Worm (Caenorhabditis elegans) whole organism, L4 larva: ENCODE measurements around the gene Y57G11C.28.
"Not testable (repeated sequence)": the region's sequence is repeated elsewhere in the genome, so short reads cannot be mapped to it uniquely, and the experiment has no call there.

ENCODE experiments used
- R02D3.7 ChIP-seq: fragments of 150-350 bp; sonication (generic microtip); optimal IDR thresholded peaks from 3 replicates; lab custom pipeline; 2014; ENCODE audit warnings: missing biosample characterization, missing genetic modification characterization
- T26A8.4 ChIP-seq: fragments of 200-800 bp; sonication (Bioruptor generic); IDR thresholded peaks from 2 replicates; pipeline ENCODE4 v1.3.6; 2022; ENCODE audit warnings: missing genetic modification characterization, missing compliant biosample characterization
- ama-1 ChIP-seq: fragments of 150-350 bp; optimal IDR thresholded peaks from 2 replicates; lab custom pipeline; 2014; ENCODE audit warnings: inconsistent platforms, mixed read lengths
- arid-1 ChIP-seq: fragments of 200-800 bp; sonication (Bioruptor generic); conservative IDR thresholded peaks from 2 replicates; pipeline ENCODE4 v1.3.6; 2022; ENCODE audit warnings: missing genetic modification reagents, missing genetic modification characterization, missing compliant biosample characterization
- attf-4 ChIP-seq: sonication (generic microtip); optimal IDR thresholded peaks from 3 replicates; lab custom pipeline; 2017; ENCODE audit warnings: missing biosample characterization, missing genetic modification characterization
- ceh-20 ChIP-seq: fragments of 200-800 bp; sonication (Bioruptor generic); IDR thresholded peaks from 2 replicates; pipeline ENCODE4 v1.3.6; 2022; ENCODE audit warnings: missing genetic modification reagents, missing genetic modification characterization, missing compliant biosample characterization
- cey-2 ChIP-seq: sonication (generic microtip); optimal IDR thresholded peaks from 3 replicates; lab custom pipeline; 2017; ENCODE audit warnings: missing genetic modification characterization, mild to moderate bottlenecking, missing compliant biosample characterization, antibody characterized with exemption, borderline replicate concordance; ENCODE audit not compliant: insufficient read depth
- daf-19 ChIP-seq: fragments of 200-800 bp; sonication (Bioruptor generic); conservative IDR thresholded peaks from 2 replicates; pipeline ENCODE4 v1.3.6; 2022; ENCODE audit warnings: missing genetic modification characterization, missing compliant biosample characterization
- dpl-1 ChIP-seq: fragments of 150-350 bp; optimal IDR thresholded peaks from 2 replicates; lab custom pipeline; 2014; ENCODE audit warnings: missing biosample characterization, missing genetic modification reagents, missing genetic modification characterization
- egl-27 ChIP-seq: sonication (generic microtip); optimal IDR thresholded peaks from 3 replicates; lab custom pipeline; 2017; ENCODE audit warnings: missing biosample characterization, missing genetic modification reagents, missing genetic modification characterization
- egl-43 ChIP-seq: fragments of 200-800 bp; sonication (Bioruptor generic); IDR thresholded peaks from 2 replicates; pipeline ENCODE4 v1.3.6; 2022; ENCODE audit warnings: missing genetic modification reagents, missing genetic modification characterization, missing compliant biosample characterization
- gei-8 ChIP-seq: fragments of 200-800 bp; sonication (Bioruptor generic); optimal IDR thresholded peaks from 2 replicates; lab custom pipeline; 2018; ENCODE audit warnings: mild to moderate bottlenecking, missing genetic modification characterization, missing compliant biosample characterization
- jun-1 ChIP-seq: fragments of 150-350 bp; optimal IDR thresholded peaks from 2 replicates; lab custom pipeline; 2014; ENCODE audit warnings: missing biosample characterization, missing genetic modification reagents, missing genetic modification characterization
- lim-7 ChIP-seq: fragments of 200-800 bp; sonication (Bioruptor generic); IDR thresholded peaks from 2 replicates; pipeline ENCODE4 v1.3.6; 2022; ENCODE audit warnings: missing genetic modification characterization, missing compliant biosample characterization
- lin-38 ChIP-seq: fragments of 200-800 bp; sonication (Bioruptor generic); IDR thresholded peaks from 2 replicates; pipeline ENCODE4 v1.3.6; 2022; ENCODE audit warnings: missing genetic modification reagents, missing genetic modification characterization, missing compliant biosample characterization
- lin-39 ChIP-seq: fragments of 150-350 bp; optimal IDR thresholded peaks from 2 replicates; lab custom pipeline; 2014; ENCODE audit warnings: missing biosample characterization, missing genetic modification reagents, missing genetic modification characterization
- lir-3 ChIP-seq: sonication (generic microtip); optimal IDR thresholded peaks from 2 replicates; lab custom pipeline; 2016; ENCODE audit warnings: mild to moderate bottlenecking, missing genetic modification characterization, missing compliant biosample characterization
- madf-5 ChIP-seq, 2 experiments: fragments of 200-800 bp; sonication (Bioruptor generic); IDR thresholded peaks; 2 replicates each; pipeline ENCODE4 v1.3.6; 2022; ENCODE audit warnings: missing compliant biosample characterization in 2 of 2, missing genetic modification characterization in 2 of 2
- madf-9 ChIP-seq: fragments of 200-800 bp; sonication (Bioruptor generic); conservative IDR thresholded peaks from 2 replicates; pipeline ENCODE4 v1.3.6; 2022; ENCODE audit warnings: missing genetic modification reagents, missing genetic modification characterization, missing compliant biosample characterization
- mdl-1 ChIP-seq, 2 experiments: fragments of 150-350 bp in 1 of 2; sonication (generic microtip) in 1 of 2; optimal IDR thresholded peaks; 2 replicates each; lab custom pipeline; 2014 to 2017; ENCODE audit warnings: missing biosample characterization in 2 of 2, missing genetic modification characterization in 2 of 2
- mes-2 ChIP-seq: sonication (generic microtip); optimal IDR thresholded peaks from 2 replicates; lab custom pipeline; 2016; ENCODE audit warnings: missing genotype, mild to moderate bottlenecking, missing genetic modification characterization, missing compliant biosample characterization; ENCODE audit not compliant: poor library complexity, severe bottlenecking
- nhr-11 ChIP-seq: fragments of 150-350 bp; optimal IDR thresholded peaks from 2 replicates; lab custom pipeline; 2014; ENCODE audit warnings: missing biosample characterization, missing genetic modification characterization
- nhr-111 ChIP-seq: fragments of 200-800 bp; sonication (Bioruptor generic); optimal IDR thresholded peaks from 2 replicates; lab custom pipeline; 2018; ENCODE audit warnings: mild to moderate bottlenecking, missing genetic modification characterization, missing compliant biosample characterization
- nhr-41 ChIP-seq: fragments of 200-800 bp; sonication (Bioruptor generic); IDR thresholded peaks from 2 replicates; pipeline ENCODE4 v1.3.6; 2022; ENCODE audit warnings: missing genetic modification reagents, missing genetic modification characterization, missing compliant biosample characterization
- nhr-42 ChIP-seq: fragments of 200-800 bp; sonication (Bioruptor generic); IDR thresholded peaks from 2 replicates; pipeline ENCODE4 v1.3.6; 2022; ENCODE audit warnings: missing genetic modification characterization, missing compliant biosample characterization
- nhr-6 ChIP-seq: fragments of 150-350 bp; optimal IDR thresholded peaks from 2 replicates; lab custom pipeline; 2014; ENCODE audit warnings: missing biosample characterization, missing genetic modification characterization
- nhr-76 ChIP-seq: fragments of 150-350 bp; optimal IDR thresholded peaks from 2 replicates; lab custom pipeline; 2014; ENCODE audit warnings: missing biosample characterization, missing genetic modification characterization
- nhr-77 ChIP-seq: fragments of 150-350 bp; optimal IDR thresholded peaks from 2 replicates; lab custom pipeline; 2014; ENCODE audit warnings: missing biosample characterization, missing genetic modification characterization
- php-3 ChIP-seq: fragments of 200-800 bp; sonication (Bioruptor generic); IDR thresholded peaks from 2 replicates; pipeline ENCODE4 v1.3.6; 2022; ENCODE audit warnings: missing genetic modification reagents, missing genetic modification characterization, missing compliant biosample characterization
- pqm-1 ChIP-seq: sonication (generic microtip); optimal IDR thresholded peaks from 2 replicates; lab custom pipeline; 2017; ENCODE audit warnings: missing biosample characterization, missing genetic modification characterization
- snpc-1.2 ChIP-seq: fragments of 200-800 bp; sonication (Bioruptor generic); IDR thresholded peaks from 2 replicates; pipeline ENCODE4 v1.3.6; 2022; ENCODE audit warnings: missing genetic modification reagents, missing genetic modification characterization, missing compliant biosample characterization
- snpc-4 ChIP-seq: fragments of 150-350 bp; optimal IDR thresholded peaks from 2 replicates; lab custom pipeline; 2014; ENCODE audit warnings: missing biosample characterization, missing genetic modification characterization
- vab-7 ChIP-seq: fragments of 200-800 bp; sonication (Bioruptor generic); IDR thresholded peaks from 2 replicates; pipeline ENCODE4 v1.3.6; 2022; ENCODE audit warnings: missing genetic modification reagents, missing genetic modification characterization, missing compliant biosample characterization
- zag-1 ChIP-seq: fragments of 150-350 bp; optimal IDR thresholded peaks from 2 replicates; lab custom pipeline; 2014; ENCODE audit warnings: missing biosample characterization, missing genetic modification characterization

The Y57G11C.28 gene

DNA sequence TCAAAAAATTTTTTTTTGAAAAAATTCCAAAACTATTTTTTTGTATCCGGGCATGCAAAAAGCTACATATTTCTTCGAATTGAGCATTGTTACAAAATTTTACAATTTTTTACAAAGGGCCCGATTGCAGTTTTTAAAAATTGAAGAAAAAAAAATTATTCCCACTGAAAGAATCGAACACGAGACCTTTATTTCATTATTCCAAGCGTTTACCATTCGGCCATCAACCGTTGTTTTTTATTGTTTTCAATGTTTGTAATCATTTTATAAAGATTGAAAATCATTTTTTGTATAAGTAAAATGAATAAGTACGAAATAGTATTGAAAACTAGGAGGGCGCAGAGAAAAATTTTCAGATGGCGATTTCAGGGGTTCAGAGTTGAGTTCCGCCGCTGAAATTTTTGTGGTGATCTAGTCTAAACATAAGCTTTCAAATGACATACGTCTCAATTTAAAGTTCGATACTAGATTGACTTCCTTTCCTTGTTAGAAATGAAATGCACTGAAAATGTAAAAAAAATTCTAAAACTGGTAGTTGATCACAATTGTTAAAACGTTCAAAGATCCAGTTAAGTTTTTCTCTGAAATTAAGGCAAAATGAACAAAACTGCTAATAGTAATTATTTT lies 18.3 kb upstream of the Y57G11C.28 start:
- TF ChIP-seq snpc-1.2 (GFP tag; lab: Robert Waterston, UW) = peak; percentile 95

DNA sequence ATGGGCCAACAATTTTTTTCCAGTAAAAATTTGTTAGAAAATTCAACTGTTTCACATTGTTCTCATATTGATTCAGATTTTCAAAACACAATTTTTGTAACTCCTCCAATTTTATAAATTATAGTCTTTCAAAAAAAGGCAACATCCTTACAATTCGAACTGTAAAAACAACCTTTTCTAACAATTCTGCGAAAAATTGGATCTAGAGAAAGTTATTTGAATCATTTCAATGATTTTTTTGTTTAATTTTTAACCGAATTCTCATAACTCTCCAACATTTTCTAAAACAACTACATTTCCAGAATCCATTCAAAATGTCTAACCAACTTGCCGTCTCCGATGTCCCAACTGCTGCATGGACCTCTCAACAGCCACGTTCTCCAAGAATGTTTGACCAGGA lies 10.2 kb upstream of the Y57G11C.28 start, which contains the start of gene ccch-5:
Gene ccch-5 (plus strand): TSS at position 301 of the 400 bp plus-strand sequence.
- TF ChIP-seq ama-1 (lab: Kevin White, UChicago) (no peak), php-3 (no peak), lir-3 (tag; lab: Kevin White, UChicago) (no peak), zag-1 (no peak), nhr-42 (no peak), ceh-20 (no peak), egl-43 (no peak), vab-7 (GFP tag; lab: Robert Waterston, UW) (no peak), nhr-41 (GFP tag; lab: Robert Waterston, UW) (no peak), nhr-76 (tag; lab: Kevin White, UChicago) (no peak), lin-38 (GFP tag; lab: Robert Waterston, UW) (no peak), dpl-1 (no peak), lin-39 (tag; lab: Kevin White, UChicago) (no peak), attf-4 (tag; lab: Kevin White, UChicago) (no peak)

- TF ChIP-seq egl-27 (tag; lab: Kevin White, UChicago) (no peak), snpc-1.2 (GFP tag; lab: Robert Waterston, UW) (peak; percentile 89), madf-5 (GFP tag; IDR thresholded peaks at IDR 0.05; lab: Robert Waterston, UW) (0 out of 4 replicates have a peak, but pooled peaks of 1 of the 2 experiments have one; percentile 25)
These were observed 3.1 kb downstream of the Y57G11C.28 start, which contains the start of gene Y57G11C.1131 for ce11 chrIV:14932640-14933039. Gene Y57G11C.1131 (plus strand): TSS chrIV:14932972.

ce11 chrIV:14937017-14937416 lies 7.5 kb downstream of the Y57G11C.28 start, which contains the start of gene Y57G11C.1144:
Gene Y57G11C.1144 (plus strand): TSS chrIV:14937317.
- TF ChIP-seq madf-9 (no peak), lim-7 (GFP tag; lab: Robert Waterston, UW) (no peak), cey-2 (tag; lab: Kevin White, UChicago) (no peak), T26A8.4 (GFP tag; lab: Robert Waterston, UW) (no peak), arid-1 (GFP tag; lab: Robert Waterston, UW) (no peak), jun-1 (no peak), lin-38 (GFP tag; lab: Robert Waterston, UW) (no peak), R02D3.7 (tag; lab: Kevin White, UChicago) (no peak), nhr-111 (no peak), zag-1 (no peak), nhr-11 (tag; lab: Kevin White, UChicago) (no peak), mdl-1 (tag; optimal IDR thresholded peaks at IDR 0.05; lab: Kevin White, UChicago) (no peak), nhr-77 (no peak), nhr-6 (no peak), mes-2 (tag; lab: Kevin White, UChicago) (no peak), madf-5 (GFP tag; IDR thresholded peaks at IDR 0.05; lab: Robert Waterston, UW) (no peak), pqm-1 (no peak), vab-7 (GFP tag; lab: Robert Waterston, UW) (no peak), snpc-4 (tag; lab: Kevin White, UChicago) (no peak), daf-19 (GFP tag; lab: Robert Waterston, UW) (no peak)

DNA sequence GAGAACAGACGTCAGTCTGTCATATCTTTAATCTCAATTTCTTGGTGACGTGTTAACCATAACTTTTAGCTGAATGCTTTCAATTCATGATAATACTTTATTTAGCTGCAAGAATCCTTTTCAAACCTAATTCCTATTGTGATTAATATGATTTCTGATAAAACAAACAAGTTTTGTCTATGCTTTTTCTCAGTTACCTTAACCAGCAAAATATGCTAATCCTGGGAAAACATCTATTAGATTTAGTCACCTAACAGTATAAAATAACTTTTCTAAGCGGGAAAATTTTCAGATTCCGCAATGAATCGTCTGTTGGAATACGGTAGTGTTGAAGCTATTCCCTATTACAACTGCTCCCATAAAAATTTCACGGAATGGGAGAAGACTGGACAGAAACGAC lies 9.1 kb downstream of the Y57G11C.28 start, which contains the start of gene Y57G11C.30:
Gene Y57G11C.30 (plus strand): TSS at position 301 of the 400 bp plus-strand sequence.
- TF ChIP-seq jun-1; dpl-1; gei-8 (GFP tag; lab: Kevin White, UChicago): not testable (repeated sequence)
